Worm (Caenorhabditis elegans) whole organism, L2 larva: ENCODE results near the gene F44E2.9.

Source experiments
- C34F6.9 ChIP-seq: fragments of 150-350 bp; optimal IDR thresholded peaks from 2 replicates; lab custom pipeline; 2014; ENCODE audit warnings: missing biosample characterization, missing genetic modification characterization
- R02D3.7 ChIP-seq: fragments of 150-350 bp; optimal IDR thresholded peaks from 2 replicates; lab custom pipeline; 2014; ENCODE audit warnings: missing biosample characterization, missing genetic modification characterization
- ZK546.5 ChIP-seq: sonication (generic microtip); optimal IDR thresholded peaks from 2 replicates; lab custom pipeline; 2017; ENCODE audit warnings: missing biosample characterization, missing genetic modification characterization
- ama-1 ChIP-seq: fragments of 150-350 bp; optimal IDR thresholded peaks from 2 replicates; lab custom pipeline; 2018; ENCODE audit warnings: inconsistent platforms
- blmp-1 ChIP-seq: sonication (generic microtip); optimal IDR thresholded peaks from 2 replicates; lab custom pipeline; 2017; ENCODE audit warnings: missing genetic modification characterization, mild to moderate bottlenecking, missing compliant biosample characterization, antibody characterized with exemption, moderate library complexity; ENCODE audit not compliant: insufficient read depth
- ceh-16 ChIP-seq: fragments of 150-350 bp; optimal IDR thresholded peaks from 2 replicates; lab custom pipeline; 2014; ENCODE audit warnings: missing biosample characterization, missing genetic modification characterization
- crh-2 ChIP-seq: sonication (generic microtip); optimal IDR thresholded peaks from 2 replicates; lab custom pipeline; 2017; ENCODE audit warnings: missing biosample characterization, missing genetic modification characterization
- elt-1 ChIP-seq: fragments of 150-350 bp; optimal IDR thresholded peaks from 2 replicates; lab custom pipeline; 2014; ENCODE audit warnings: missing biosample characterization, missing genetic modification characterization
- elt-3 ChIP-seq: sonication (generic microtip); optimal IDR thresholded peaks from 2 replicates; lab custom pipeline; 2017; ENCODE audit warnings: missing biosample characterization, missing genetic modification characterization
- fos-1 ChIP-seq: fragments of 150-350 bp; optimal IDR thresholded peaks from 2 replicates; lab custom pipeline; 2014; ENCODE audit warnings: missing biosample characterization, missing genetic modification characterization
- gmeb-1 ChIP-seq: fragments of 150-350 bp; optimal IDR thresholded peaks from 2 replicates; lab custom pipeline; 2014; ENCODE audit warnings: missing biosample characterization, missing genetic modification characterization
- lin-11 ChIP-seq: fragments of 150-350 bp; sonication (generic microtip); optimal IDR thresholded peaks from 2 replicates; lab custom pipeline; 2014; ENCODE audit warnings: missing biosample characterization, missing genetic modification characterization, inconsistent platforms, mixed read lengths
- lin-13 ChIP-seq: fragments of 150-350 bp; optimal IDR thresholded peaks from 2 replicates; lab custom pipeline; 2014; ENCODE audit warnings: missing biosample characterization, missing genetic modification reagents, missing genetic modification characterization
- lin-39 ChIP-seq: fragments of 150-350 bp; optimal IDR thresholded peaks from 2 replicates; lab custom pipeline; 2014; ENCODE audit warnings: missing biosample characterization, missing genetic modification reagents, missing genetic modification characterization
- lsy-2 ChIP-seq, 2 experiments: fragments of 150-350 bp in 1 of 2; sonication (generic microtip) in 1 of 2; optimal IDR thresholded peaks; 2 replicates each; lab custom pipeline; 2014 to 2017; ENCODE audit warnings: missing biosample characterization in 2 of 2, missing genetic modification characterization in 2 of 2
- mab-5 ChIP-seq: fragments of 150-350 bp; optimal IDR thresholded peaks from 2 replicates; lab custom pipeline; 2014; ENCODE audit warnings: missing biosample characterization, missing genetic modification characterization
- mbf-1 ChIP-seq: sonication (generic microtip); optimal IDR thresholded peaks from 2 replicates; lab custom pipeline; 2017; ENCODE audit warnings: missing biosample characterization, missing genetic modification characterization
- mdl-1 ChIP-seq, 2 experiments: fragments of 150-350 bp in 1 of 2; sonication (generic microtip) in 1 of 2; optimal IDR thresholded peaks; 2 replicates each; lab custom pipeline; 2017; ENCODE audit warnings: missing biosample characterization in 2 of 2, missing genetic modification characterization in 2 of 2
- nhr-10 ChIP-seq: sonication (generic microtip); optimal IDR thresholded peaks from 2 replicates; lab custom pipeline; 2017; ENCODE audit warnings: missing biosample characterization, missing genetic modification characterization
- nhr-11 ChIP-seq: fragments of 150-350 bp; optimal IDR thresholded peaks from 2 replicates; lab custom pipeline; 2014; ENCODE audit warnings: missing biosample characterization, missing genetic modification characterization
- nhr-129 ChIP-seq: fragments of 150-350 bp; optimal IDR thresholded peaks from 2 replicates; lab custom pipeline; 2014; ENCODE audit warnings: missing biosample characterization, missing genetic modification characterization
- nhr-21 ChIP-seq: fragments of 150-350 bp; optimal IDR thresholded peaks from 2 replicates; lab custom pipeline; 2014; ENCODE audit warnings: missing biosample characterization, missing genetic modification characterization
- nhr-23 ChIP-seq: fragments of 150-350 bp; optimal IDR thresholded peaks from 2 replicates; lab custom pipeline; 2014; ENCODE audit warnings: missing biosample characterization, missing genetic modification reagents, missing genetic modification characterization
- nhr-237 ChIP-seq: fragments of 150-350 bp; optimal IDR thresholded peaks from 2 replicates; lab custom pipeline; 2014; ENCODE audit warnings: missing biosample characterization, missing genetic modification characterization
- nhr-6 ChIP-seq: fragments of 150-350 bp; optimal IDR thresholded peaks from 2 replicates; lab custom pipeline; 2014; ENCODE audit warnings: missing biosample characterization, missing genetic modification characterization
- nhr-77 ChIP-seq: fragments of 150-350 bp; optimal IDR thresholded peaks from 2 replicates; lab custom pipeline; 2014; ENCODE audit warnings: missing biosample characterization, missing genetic modification characterization
- sem-4 ChIP-seq: fragments of 150-350 bp; optimal IDR thresholded peaks from 2 replicates; lab custom pipeline; 2014; ENCODE audit warnings: missing biosample characterization, missing genetic modification reagents, missing genetic modification characterization
- skn-1 ChIP-seq: sonication (generic microtip); optimal IDR thresholded peaks from 2 replicates; lab custom pipeline; 2017; ENCODE audit warnings: missing biosample characterization, missing genetic modification characterization
- sma-3 ChIP-seq: sonication (generic microtip); optimal IDR thresholded peaks from 2 replicates; lab custom pipeline; 2016; ENCODE audit warnings: missing genetic modification reagents, missing genetic modification characterization, missing compliant biosample characterization
- sma-9 ChIP-seq, 2 experiments: fragments of 150-350 bp in 1 of 2; sonication (generic microtip) in 1 of 2; optimal IDR thresholded peaks; 2 replicates each; lab custom pipeline; 2014 to 2016; ENCODE audit warnings: missing genetic modification characterization in 2 of 2, mild to moderate bottlenecking in 1 of 2, missing biosample characterization in 1 of 2, missing compliant biosample characterization in 1 of 2, missing genetic modification reagents in 1 of 2, moderate library complexity in 1 of 2
- snpc-4 ChIP-seq: fragments of 150-350 bp; optimal IDR thresholded peaks from 2 replicates; lab custom pipeline; 2014; ENCODE audit warnings: missing biosample characterization, missing genetic modification characterization
- unc-55 ChIP-seq: fragments of 150-350 bp; sonication (generic microtip); optimal IDR thresholded peaks from 3 replicates; lab custom pipeline; 2014; ENCODE audit warnings: missing biosample characterization, missing genetic modification reagents, missing genetic modification characterization
- ztf-11 ChIP-seq: sonication (generic microtip); optimal IDR thresholded peaks from 2 replicates; lab custom pipeline; 2017; ENCODE audit warnings: missing biosample characterization, missing genetic modification characterization
- ztf-4 ChIP-seq: fragments of 150-350 bp; optimal IDR thresholded peaks from 2 replicates; lab custom pipeline; 2014; ENCODE audit warnings: missing biosample characterization, missing genetic modification characterization

The F44E2.9 gene

ce11 chrIII:8850482-8851047 is at the start of gene F44E2.9:
TSS of gene F44E2.9 (minus strand) at chrIII:8850532.
- TF ChIP-seq mbf-1 (tag; lab: Kevin White, UChicago) (no peak), sem-4 (no peak), nhr-6 (tag; lab: Kevin White, UChicago) (peak; percentile 8), ZK546.5 (tag; lab: Kevin White, UChicago) (no peak), gmeb-1 (tag; lab: Kevin White, UChicago) (peak; percentile 91), C34F6.9 (tag; lab: Kevin White, UChicago) (peak; percentile 87), mdl-1 (tag; optimal IDR thresholded peaks at IDR 0.05; lab: Kevin White, UChicago) (no peak), nhr-237 (tag; lab: Kevin White, UChicago) (no peak), crh-2 (tag; lab: Kevin White, UChicago) (peak; percentile 50), unc-55 (GFP tag; lab: Kevin White, UChicago) (peak; percentile 90), ztf-11 (no peak), lsy-2 (tag; optimal IDR thresholded peaks at IDR 0.05; lab: Kevin White, UChicago) (peak; percentile 45 to 84), skn-1 (peak; percentile 7), ceh-16 (no peak), nhr-129 (tag; lab: Kevin White, UChicago) (peak; percentile 54), fos-1 (peak; percentile 18), lin-11 (tag; lab: Kevin White, UChicago) (peak; percentile 31), lin-13 (no peak), sma-3 (GFP tag; lab: Kevin White, UChicago) (peak; percentile 60), sma-9 (GFP tag; optimal IDR thresholded peaks at IDR 0.05; lab: Kevin White, UChicago) (peak; percentile 70), sma-9 (tag; optimal IDR thresholded peaks at IDR 0.05; lab: Kevin White, UChicago) (no peak), mab-5 (tag; lab: Kevin White, UChicago) (no peak), nhr-77 (tag; lab: Kevin White, UChicago) (no peak)

DNA sequence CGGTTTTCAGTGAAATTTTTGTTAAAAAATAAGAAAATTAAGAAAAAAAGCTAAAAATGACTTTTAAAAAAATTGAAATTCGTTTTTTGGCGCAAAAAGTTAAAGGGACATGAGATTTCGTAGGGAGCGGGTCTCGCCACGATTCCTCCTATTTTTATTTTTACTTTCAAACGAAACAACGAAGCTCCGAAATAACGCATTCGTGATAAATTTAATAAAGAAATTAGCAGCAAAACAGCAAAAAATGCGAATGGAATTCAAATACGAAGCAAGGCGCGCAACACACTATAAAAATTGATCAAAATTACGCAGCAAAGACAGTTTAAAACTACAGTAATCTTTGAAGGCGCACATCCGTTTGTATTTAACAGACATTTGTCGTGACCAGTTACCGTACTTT is 49.4 kb upstream of the F44E2.9 start:
- TF ChIP-seq crh-2 (tag; lab: Kevin White, UChicago), result peak; percentile 44
- peak; percentile 39 for TF ChIP-seq lin-13
- TF ChIP-seq ztf-11, result no peak
- TF ChIP-seq lsy-2 (tag; optimal IDR thresholded peaks at IDR 0.05; lab: Kevin White, UChicago), result peak; percentile 26 to 84
- TF ChIP-seq gmeb-1 (tag; lab: Kevin White, UChicago), result peak; percentile 66
- no peak for TF ChIP-seq lin-39 (tag; lab: Kevin White, UChicago)
- no peak for TF ChIP-seq ZK546.5 (tag; lab: Kevin White, UChicago)
- peak; percentile 83 for TF ChIP-seq unc-55 (GFP tag; lab: Kevin White, UChicago)
- TF ChIP-seq nhr-129 (tag; lab: Kevin White, UChicago), result peak; percentile 39
- peak; percentile 64 for TF ChIP-seq C34F6.9 (tag; lab: Kevin White, UChicago)
- no peak for TF ChIP-seq nhr-10 (tag; lab: Kevin White, UChicago)

DNA sequence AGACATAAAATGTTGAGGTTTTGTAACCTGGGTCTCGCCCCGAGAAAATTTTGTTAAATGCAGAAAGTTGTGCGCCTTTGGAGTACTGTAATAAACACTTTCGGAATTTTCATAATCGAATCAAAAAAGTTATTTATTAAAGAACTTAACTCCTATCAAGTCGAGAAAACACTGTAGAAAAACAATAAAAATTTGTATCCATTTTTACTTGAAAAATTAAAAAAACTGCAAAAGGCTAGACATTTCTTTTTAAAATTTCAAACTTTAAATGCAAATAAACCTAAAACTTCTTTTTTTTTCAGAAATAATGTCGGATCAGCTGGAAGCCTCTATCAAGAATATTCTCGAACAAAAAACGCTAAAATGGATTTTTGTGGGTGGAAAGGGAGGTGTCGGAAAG is 44.5 kb upstream of the F44E2.9 start, which contains the start of gene asna-1:
Gene asna-1, plus strand, starts transcription at position 301 of the 400 bp plus-strand sequence.
- TF ChIP-seq ztf-11 (no peak), nhr-11 (tag; lab: Kevin White, UChicago) (no peak), nhr-237 (tag; lab: Kevin White, UChicago) (no peak), elt-1 (tag; lab: Kevin White, UChicago) (no peak), sem-4 (no peak), snpc-4 (no peak), mab-5 (tag; lab: Kevin White, UChicago) (no peak), blmp-1 (tag; lab: Kevin White, UChicago) (no peak), skn-1 (no peak)

ce11 chrIII:8893464-8893863 is 43.1 kb upstream of the F44E2.9 start, which contains the start of gene ZK637.4:
TSS of gene ZK637.4 (plus strand) at chrIII:8893764.
- TF ChIP-seq nhr-10 (tag; lab: Kevin White, UChicago) (no peak), nhr-237 (tag; lab: Kevin White, UChicago) (no peak), ztf-4 (tag; lab: Kevin White, UChicago) (no peak), R02D3.7 (no peak), blmp-1 (tag; lab: Kevin White, UChicago) (no peak), sem-4 (no peak), sma-9 (GFP tag; optimal IDR thresholded peaks at IDR 0.05; lab: Kevin White, UChicago) (no peak), sma-9 (tag; optimal IDR thresholded peaks at IDR 0.05; lab: Kevin White, UChicago) (no peak)

DNA sequence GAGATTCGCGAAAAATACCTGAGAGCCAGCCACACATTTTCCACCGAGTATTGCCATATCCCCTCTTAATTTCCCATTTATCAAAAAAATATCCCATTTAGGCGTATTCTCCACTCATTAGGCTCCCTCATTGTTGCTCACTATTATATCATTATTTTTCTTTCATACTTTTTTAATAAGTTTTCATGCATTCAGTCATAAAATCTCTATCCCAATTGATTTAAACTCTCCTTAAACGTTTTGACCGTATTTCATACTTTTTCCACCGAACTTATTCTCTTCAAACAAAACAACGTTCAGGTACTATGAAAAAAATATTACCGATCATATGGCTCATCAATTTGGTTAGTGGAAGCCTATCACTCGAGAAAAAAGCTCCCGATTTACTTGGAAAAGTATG is 39.6 kb upstream of the F44E2.9 start, which contains the start of gene lnkn-1:
Gene lnkn-1, plus strand, starts transcription at position 301 of the 400 bp plus-strand sequence.
- TF ChIP-seq nhr-21 (tag; lab: Kevin White, UChicago), result no peak
- no peak for TF ChIP-seq blmp-1 (tag; lab: Kevin White, UChicago)
- no peak for TF ChIP-seq unc-55 (GFP tag; lab: Kevin White, UChicago)
- TF ChIP-seq nhr-23 (tag; lab: Kevin White, UChicago), result no peak
- TF ChIP-seq nhr-77 (tag; lab: Kevin White, UChicago), result no peak
- TF ChIP-seq nhr-237 (tag; lab: Kevin White, UChicago), result no peak
- TF ChIP-seq snpc-4, result no peak
- TF ChIP-seq sma-3 (GFP tag; lab: Kevin White, UChicago), result no peak
- no peak for TF ChIP-seq nhr-6 (tag; lab: Kevin White, UChicago)
- TF ChIP-seq lin-11 (tag; lab: Kevin White, UChicago), result no peak
- TF ChIP-seq elt-3 (tag; lab: Kevin White, UChicago), result no peak
- no peak for TF ChIP-seq ama-1 (lab: Kevin White, UChicago)
